Worm (Caenorhabditis elegans) whole organism, midembryonic: ENCODE results near the gene mrps-14.

Experiments used
- T22C8.4 ChIP-seq: fragments of 200-800 bp; sonication (Bioruptor generic); IDR thresholded peaks from 2 replicates; pipeline ENCODE4 v1.3.6; 2022; ENCODE audit warnings: missing genetic modification characterization, missing compliant biosample characterization
- cog-1 ChIP-seq: sonication (generic microtip); optimal IDR thresholded peaks from 2 replicates; lab custom pipeline; 2016; ENCODE audit warnings: missing genetic modification characterization, missing compliant biosample characterization
- flt-1 ChIP-seq: fragments of 200-800 bp; sonication (Bioruptor generic); IDR thresholded peaks from 2 replicates; pipeline ENCODE4 v1.3.6; 2022; ENCODE audit warnings: missing genetic modification characterization, missing compliant biosample characterization
- klf-2 ChIP-seq: fragments of 200-800 bp; sonication (Bioruptor generic); conservative IDR thresholded peaks from 2 replicates; pipeline ENCODE4 v1.3.6; 2022; ENCODE audit warnings: missing genetic modification reagents, missing genetic modification characterization, missing compliant biosample characterization
- med-1 ChIP-seq: sonication (generic microtip); optimal IDR thresholded peaks from 2 replicates; lab custom pipeline; 2017; ENCODE audit warnings: missing genetic modification characterization, mild to moderate bottlenecking, missing compliant biosample characterization, antibody characterized with exemption, missing genetic modification reagents; ENCODE audit not compliant: insufficient read depth
- ref-1 ChIP-seq: fragments of 200-800 bp; sonication (Bioruptor generic); conservative IDR thresholded peaks from 2 replicates; pipeline ENCODE4 v1.3.6; 2022; ENCODE audit warnings: missing genetic modification reagents, missing genetic modification characterization, missing compliant biosample characterization
- tab-1 ChIP-seq: fragments of 200-800 bp; sonication (Bioruptor generic); IDR thresholded peaks from 2 replicates; pipeline ENCODE4 v1.3.6; 2022; ENCODE audit warnings: missing genetic modification characterization, missing compliant biosample characterization
- ztf-23 ChIP-seq: fragments of 200-800 bp; sonication (Bioruptor generic); IDR thresholded peaks from 2 replicates; pipeline ENCODE4 v1.3.6; 2022; ENCODE audit warnings: missing genetic modification reagents, missing genetic modification characterization, missing compliant biosample characterization
- ztf-29 ChIP-seq: fragments of 200-800 bp; sonication (Bioruptor generic); IDR thresholded peaks from 2 replicates; pipeline ENCODE4 v1.3.6; 2022; ENCODE audit warnings: missing genetic modification reagents, missing genetic modification characterization, missing compliant biosample characterization

Gene mrps-14

DNA sequence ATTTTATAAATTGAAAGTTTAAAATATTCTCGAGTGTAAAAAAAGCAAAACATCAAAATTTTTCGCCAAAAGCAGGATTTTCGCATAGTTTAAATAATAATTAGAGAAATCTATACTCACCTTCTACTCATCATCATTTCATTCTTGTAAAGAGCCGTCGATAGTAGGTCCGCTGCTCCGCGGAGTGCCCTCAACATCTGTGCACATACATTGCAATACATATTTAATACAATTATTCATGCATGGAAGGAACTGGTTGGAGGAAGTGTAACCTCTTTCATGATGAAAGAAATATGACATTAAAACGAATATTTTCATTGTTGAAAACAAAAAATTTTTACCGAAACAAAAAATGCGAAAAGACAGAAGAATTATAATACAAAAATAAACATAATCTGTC is at the start of gene mrps-14:
Gene mrps-14, minus strand, starts transcription at position 197 of the 400 bp plus-strand sequence.
- TF ChIP-seq ztf-29 (GFP tag; lab: Robert Waterston, UW) (no peak), tab-1 (no peak), T22C8.4 (GFP tag; lab: Robert Waterston, UW) (no peak), ref-1 (GFP tag; lab: Robert Waterston, UW) (no peak), ztf-23 (GFP tag; lab: Robert Waterston, UW) (no peak), med-1 (GFP tag; lab: Kevin White, UChicago) (no peak), klf-2 (GFP tag; lab: Robert Waterston, UW) (no peak), cog-1 (tag; lab: Kevin White, UChicago) (no peak), flt-1 (no peak)

DNA sequence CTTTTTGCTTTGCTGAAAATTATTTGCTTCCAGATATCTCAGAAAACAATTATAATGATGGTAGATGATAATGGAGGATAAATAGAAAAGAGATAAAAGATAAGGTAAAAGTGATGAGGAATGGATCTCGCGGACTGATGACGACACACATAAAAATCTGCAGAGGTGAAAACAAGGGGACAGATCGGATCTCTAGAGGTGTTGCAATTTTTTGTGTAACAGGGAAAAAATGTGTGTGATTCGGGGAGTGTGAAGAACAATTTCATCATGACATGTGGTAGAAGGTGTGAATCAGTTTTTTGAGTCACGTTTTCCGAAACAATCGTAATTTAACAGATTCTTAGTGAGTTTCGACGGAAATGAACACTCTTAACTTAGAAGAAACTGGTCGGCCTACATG is 46.6 kb upstream of the mrps-14 start:
- TF ChIP-seq ztf-23 (GFP tag; lab: Robert Waterston, UW) (no peak), flt-1 (no peak), klf-2 (GFP tag; lab: Robert Waterston, UW) (no peak), cog-1 (tag; lab: Kevin White, UChicago) (no peak), med-1 (GFP tag; lab: Kevin White, UChicago) (no peak), T22C8.4 (GFP tag; lab: Robert Waterston, UW) (no peak), ztf-29 (GFP tag; lab: Robert Waterston, UW) (no peak), tab-1 (no peak), ref-1 (GFP tag; lab: Robert Waterston, UW) (no peak)

DNA sequence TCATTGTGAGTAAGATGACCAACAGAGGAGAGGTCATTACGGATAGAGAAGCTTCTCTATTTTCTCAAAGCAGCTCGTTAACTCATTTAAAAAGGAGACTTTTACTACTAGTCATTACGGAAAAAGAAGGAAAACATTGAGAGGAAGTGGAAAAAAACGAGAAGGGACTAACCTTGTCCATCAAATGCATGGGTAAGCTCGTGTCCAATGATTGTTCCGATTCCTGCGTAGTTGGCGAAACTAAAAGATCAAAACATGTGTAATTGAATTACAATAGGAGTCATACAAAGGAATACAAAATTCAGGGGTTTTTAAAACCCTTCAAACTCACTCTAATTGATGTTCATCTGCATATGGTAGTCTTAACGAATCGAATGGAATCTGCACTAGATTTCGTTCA is 42.7 kb upstream of the mrps-14 start:
- TF ChIP-seq med-1 (GFP tag; lab: Kevin White, UChicago) = no peak
- TF ChIP-seq ztf-29 (GFP tag; lab: Robert Waterston, UW) = no peak
- TF ChIP-seq T22C8.4 (GFP tag; lab: Robert Waterston, UW) = no peak

DNA sequence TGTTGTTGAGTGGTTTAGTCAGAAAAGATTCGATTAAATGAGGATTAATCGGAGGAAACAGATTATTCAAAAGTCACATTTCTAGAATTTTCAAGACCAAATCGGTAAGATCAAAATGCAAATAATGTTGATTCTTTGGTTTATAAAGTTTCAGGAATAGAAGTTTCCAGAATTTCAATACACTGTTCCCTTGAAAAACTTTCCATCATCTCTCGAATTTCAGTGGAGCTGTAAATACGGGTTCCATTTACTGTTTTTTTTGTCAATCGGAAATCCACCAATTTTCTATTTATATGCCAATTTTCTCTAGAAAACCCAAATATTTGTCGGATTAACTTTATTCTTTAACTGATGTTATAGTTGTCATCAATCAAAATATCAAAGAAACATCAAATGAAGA is 40.9 kb upstream of the mrps-14 start:
- no peak for TF ChIP-seq klf-2 (GFP tag; lab: Robert Waterston, UW)
- no peak for TF ChIP-seq cog-1 (tag; lab: Kevin White, UChicago)
- TF ChIP-seq ref-1 (GFP tag; lab: Robert Waterston, UW) = no peak
- no peak for TF ChIP-seq flt-1
- TF ChIP-seq T22C8.4 (GFP tag; lab: Robert Waterston, UW) = no peak
- TF ChIP-seq med-1 (GFP tag; lab: Kevin White, UChicago) = no peak
- TF ChIP-seq ztf-23 (GFP tag; lab: Robert Waterston, UW) = no peak
- no peak for TF ChIP-seq tab-1
- no peak for TF ChIP-seq ztf-29 (GFP tag; lab: Robert Waterston, UW)

DNA sequence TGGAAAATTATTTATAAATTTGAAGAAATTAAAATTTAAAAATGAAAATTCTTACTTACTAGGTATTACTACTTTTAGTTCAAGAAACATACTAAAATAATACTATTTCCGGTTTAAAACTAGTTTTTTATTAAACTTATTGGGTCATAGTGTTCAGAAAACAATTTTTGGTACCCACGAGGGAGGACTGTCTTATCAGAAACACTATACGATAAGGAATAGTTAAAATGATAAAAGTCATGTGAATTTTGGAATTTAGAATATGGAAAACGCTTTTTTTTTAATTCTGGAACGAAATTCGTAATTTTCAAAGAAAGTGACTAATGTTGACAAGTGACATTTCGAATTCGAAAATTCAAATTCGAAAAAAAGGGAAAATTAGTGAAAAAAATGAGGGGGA is 39.4 kb upstream of the mrps-14 start:
- no peak for TF ChIP-seq klf-2 (GFP tag; lab: Robert Waterston, UW)
- no peak for TF ChIP-seq flt-1
- no peak for TF ChIP-seq ztf-23 (GFP tag; lab: Robert Waterston, UW)
- no peak for TF ChIP-seq tab-1

DNA sequence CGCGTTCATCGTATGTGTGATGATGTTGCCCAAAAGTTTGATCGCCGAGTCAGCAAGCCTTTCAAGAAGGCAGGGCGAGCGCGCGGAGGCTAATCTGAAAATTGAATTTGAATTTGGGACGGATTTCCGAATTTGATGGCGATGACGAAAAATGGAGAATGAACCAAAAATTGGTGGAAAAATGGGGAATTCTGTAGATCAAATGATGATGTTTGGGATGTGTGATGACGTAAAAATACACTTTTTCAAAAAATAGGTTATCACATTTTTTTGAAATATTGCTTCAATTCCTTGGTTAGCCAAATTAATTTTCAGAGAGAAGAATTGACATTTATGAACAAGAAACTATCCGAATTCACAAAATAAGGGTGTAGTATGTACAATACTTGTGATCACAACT is 37.3 kb upstream of the mrps-14 start, which contains the start of gene ZK971.1:
Gene ZK971.1, minus strand, starts transcription at position 101 of the 400 bp plus-strand sequence.
- TF ChIP-seq med-1 (GFP tag; lab: Kevin White, UChicago) (no peak), ref-1 (GFP tag; lab: Robert Waterston, UW) (no peak), ztf-29 (GFP tag; lab: Robert Waterston, UW) (no peak), ztf-23 (GFP tag; lab: Robert Waterston, UW) (no peak), tab-1 (no peak)

DNA sequence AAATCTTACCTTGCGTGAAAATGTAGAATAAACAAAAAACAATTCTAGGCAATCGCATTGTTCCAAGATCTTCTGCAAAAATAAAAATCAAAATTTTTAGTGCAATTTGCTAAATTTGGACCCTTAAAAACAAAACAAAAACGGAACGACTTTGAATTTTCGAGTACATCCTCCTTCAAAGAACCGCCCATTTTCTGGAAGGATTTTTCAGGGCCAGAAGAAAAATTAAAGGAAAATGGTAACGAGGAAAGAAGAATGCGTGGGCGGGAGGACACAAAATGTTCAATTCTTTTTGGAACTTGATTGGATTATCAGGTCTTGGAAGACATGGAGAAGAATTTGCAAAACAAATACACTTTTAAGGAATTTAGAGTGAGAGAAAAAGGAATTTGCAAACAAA is 28.8 kb upstream of the mrps-14 start, which contains the start of gene F54B3.4:
Gene F54B3.4, minus strand, starts transcription at position 101 of the 400 bp plus-strand sequence.
- TF ChIP-seq cog-1 (tag; lab: Kevin White, UChicago) (no peak), T22C8.4 (GFP tag; lab: Robert Waterston, UW) (no peak), ztf-29 (GFP tag; lab: Robert Waterston, UW) (no peak), klf-2 (GFP tag; lab: Robert Waterston, UW) (no peak)

DNA sequence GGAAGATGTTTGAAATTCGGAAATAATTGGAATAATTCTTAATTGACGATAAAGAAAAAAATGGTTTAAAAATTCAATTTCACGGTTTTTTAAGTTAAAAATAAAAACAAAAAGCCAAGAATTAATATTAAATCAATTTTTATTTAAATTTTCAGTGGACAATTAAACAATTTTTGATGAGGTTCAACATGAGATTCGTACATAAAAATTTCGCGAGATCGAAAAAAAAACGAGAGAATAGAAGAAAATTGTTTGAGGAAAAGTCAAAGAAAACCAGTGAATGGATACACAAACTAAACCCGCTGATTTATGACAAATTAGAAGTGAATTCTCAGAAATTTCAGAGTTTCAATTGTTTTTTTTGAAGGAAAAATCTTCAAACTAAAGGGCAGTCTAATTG is 27.8 kb upstream of the mrps-14 start, which contains the start of gene F54B3.2:
Gene F54B3.2, minus strand, starts transcription at position 101 of the 400 bp plus-strand sequence.
- TF ChIP-seq flt-1 = no peak
- TF ChIP-seq T22C8.4 (GFP tag; lab: Robert Waterston, UW) = no peak

DNA sequence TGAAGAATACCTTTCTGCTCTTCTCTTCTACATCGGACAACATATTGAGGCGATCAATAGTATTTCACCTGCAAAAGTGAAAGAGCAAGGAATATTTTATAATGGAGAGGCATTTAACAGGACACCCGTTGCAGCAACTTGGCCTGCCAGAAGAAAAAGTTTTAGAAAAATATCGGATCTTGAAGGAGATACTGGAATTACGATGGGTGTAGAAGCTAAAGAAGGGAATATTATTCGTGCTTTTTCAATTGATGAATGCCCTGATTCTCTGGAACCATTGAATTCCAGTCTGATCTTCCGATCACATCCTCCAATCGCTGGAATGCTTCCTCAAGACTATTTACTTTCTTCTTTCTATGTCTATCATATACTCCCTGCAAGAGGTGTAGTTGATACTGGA is 19.0 kb upstream of the mrps-14 start:
- TF ChIP-seq klf-2 (GFP tag; lab: Robert Waterston, UW) = no peak
- no peak for TF ChIP-seq ztf-29 (GFP tag; lab: Robert Waterston, UW)
- no peak for TF ChIP-seq ref-1 (GFP tag; lab: Robert Waterston, UW)
- TF ChIP-seq ztf-23 (GFP tag; lab: Robert Waterston, UW) = no peak
- TF ChIP-seq med-1 (GFP tag; lab: Kevin White, UChicago) = no peak
- no peak for TF ChIP-seq cog-1 (tag; lab: Kevin White, UChicago)
- TF ChIP-seq T22C8.4 (GFP tag; lab: Robert Waterston, UW) = no peak
- TF ChIP-seq tab-1 = no peak
- TF ChIP-seq flt-1 = no peak

DNA sequence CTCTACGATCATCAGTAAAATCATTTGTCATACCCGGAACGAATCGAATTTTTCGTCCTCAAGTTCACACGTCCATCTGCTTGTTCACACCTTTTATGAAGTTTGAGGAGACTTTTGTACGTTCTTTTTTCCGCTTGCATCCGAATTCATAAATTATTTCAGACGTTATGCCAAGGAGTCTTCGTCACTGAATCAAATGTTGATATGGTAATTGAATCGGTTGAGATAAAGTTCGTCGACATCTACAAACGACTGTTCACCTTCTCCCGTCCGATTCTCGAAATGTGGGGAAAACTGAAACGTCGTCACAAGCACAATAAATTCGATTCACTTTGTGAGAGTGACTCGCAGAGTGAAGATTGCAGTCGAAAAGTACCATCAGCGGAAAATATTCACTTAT is 9.8 kb upstream of the mrps-14 start:
- no peak for TF ChIP-seq cog-1 (tag; lab: Kevin White, UChicago)
- no peak for TF ChIP-seq ref-1 (GFP tag; lab: Robert Waterston, UW)
- TF ChIP-seq tab-1 = no peak
- TF ChIP-seq ztf-23 (GFP tag; lab: Robert Waterston, UW) = no peak
- no peak for TF ChIP-seq klf-2 (GFP tag; lab: Robert Waterston, UW)
- no peak for TF ChIP-seq med-1 (GFP tag; lab: Kevin White, UChicago)
- no peak for TF ChIP-seq T22C8.4 (GFP tag; lab: Robert Waterston, UW)
- no peak for TF ChIP-seq ztf-29 (GFP tag; lab: Robert Waterston, UW)
- no peak for TF ChIP-seq flt-1
